Fruit fly (Drosophila melanogaster): ENCODE results near the gene CG10654.

Gene CG10654

DNA sequence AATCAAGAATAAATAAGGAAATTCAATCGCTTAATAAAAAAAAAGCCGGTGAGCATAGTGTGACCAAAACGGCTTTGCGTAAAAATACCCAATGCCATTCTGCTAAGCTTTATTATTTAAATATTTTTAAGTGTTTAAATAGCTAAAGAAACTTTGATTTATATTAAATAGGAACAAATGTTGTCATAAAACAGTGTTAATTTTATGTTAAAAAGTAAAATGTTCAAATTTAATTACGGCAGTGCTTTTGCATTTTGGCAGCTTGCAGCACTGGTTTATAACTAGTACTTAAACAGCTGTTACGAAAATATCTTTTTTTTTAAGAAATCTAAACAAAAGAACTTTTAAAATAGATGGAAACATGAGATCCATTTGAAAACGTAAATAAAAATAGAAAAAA lies 6.4 kb downstream of the CG10654 start, which contains the start of the genes CG10638 and CG10681 (continued):
- TF ChIP-seq Dfd (GFP tag; optimal IDR thresholded peaks at IDR 0.05) (no peak), CG11695 (GFP tag; IDR thresholded peaks at IDR 0.05) (no peak; the same call in 2 of the 3 replicates), CG16779 (GFP tag; IDR thresholded peaks at IDR 0.05) (no peak), schlank (tag; optimal IDR thresholded peaks at IDR 0.05) (no peak), CG7745 (tag; optimal IDR thresholded peaks at IDR 0.05) (no peak), CG13624 (GFP tag; optimal IDR thresholded peaks at IDR 0.05) (peak; percentile 16), gt (GFP tag; IDR thresholded peaks at IDR 0.05) (no peak), MESR4 (GFP tag; optimal IDR thresholded peaks at IDR 0.05) (no peak), Hmr (GFP tag; optimal IDR thresholded peaks at IDR 0.05) (peak; percentile 13), jigr1 (GFP tag; IDR thresholded peaks at IDR 0.05) (no peak), shn (GFP tag; optimal IDR thresholded peaks at IDR 0.05) (no peak), tgo (GFP tag; IDR thresholded peaks at IDR 0.05) (no peak), sna (GFP tag; IDR thresholded peaks at IDR 0.05; ENCODE audit: partially characterized antibody) (peak; percentile 42; the same call in 1 of the 2 replicates), kni (GFP tag; optimal IDR thresholded peaks at IDR 0.05) (no peak), CG13894 (tag; optimal IDR thresholded peaks at IDR 0.05) (peak; percentile 18), Nf-YC (tag; optimal IDR thresholded peaks at IDR 0.05) (peak; percentile 49), nom (GFP tag; optimal IDR thresholded peaks at IDR 0.05) (peak; percentile 30), vfl (GFP tag; optimal IDR thresholded peaks at IDR 0.05) (peak; percentile 5), crp (GFP tag; optimal IDR thresholded peaks at IDR 0.05) (peak; percentile 67 to 91), CG1602 (GFP tag; optimal IDR thresholded peaks at IDR 0.05) (peak; percentile 14), chinmo (GFP tag; IDR thresholded peaks at IDR 0.05; ENCODE audit: partially characterized antibody) (no peak), tx (GFP tag; optimal IDR thresholded peaks at IDR 0.05) (peak; percentile 17), Meics (GFP tag; optimal IDR thresholded peaks at IDR 0.05) (no peak), hb (GFP tag; IDR thresholded peaks at IDR 0.05; ENCODE audit: partially characterized antibody) (no peak), gcm (GFP tag; optimal IDR thresholded peaks at IDR 0.05) (peak; percentile 59), zfh2 (GFP tag; optimal IDR thresholded peaks at IDR 0.05) (peak; percentile 11), Lpt (GFP tag; optimal IDR thresholded peaks at IDR 0.05) (no peak), Mrtf (GFP tag; IDR thresholded peaks at IDR 0.05) (no peak), Optix (GFP tag; IDR thresholded peaks at IDR 0.05) (no peak), CG2202 (tag; optimal IDR thresholded peaks at IDR 0.05) (peak; percentile 26), crol (GFP tag; IDR thresholded peaks at IDR 0.05) (no peak), CG31441 (GFP tag; IDR thresholded peaks at IDR 0.05) (peak; percentile 50), psq (GFP tag; optimal IDR thresholded peaks at IDR 0.05) (no peak), CG14710 (tag; optimal IDR thresholded peaks at IDR 0.05) (peak; percentile 81), pan (optimal IDR thresholded peaks at IDR 0.05) (no peak), pan (GFP tag; optimal IDR thresholded peaks at IDR 0.05 in 1 of 2, IDR thresholded peaks at IDR 0.05 in 1 of 2) (no peak), dysf (GFP tag; IDR thresholded peaks at IDR 0.05) (no peak), fu2 (GFP tag; optimal IDR thresholded peaks at IDR 0.05) (no peak), inv (GFP tag; IDR thresholded peaks at IDR 0.05; ENCODE audit: partially characterized antibody) (no peak), CG18764 (GFP tag; optimal IDR thresholded peaks at IDR 0.05) (peak; percentile 22), Dref (GFP tag; IDR thresholded peaks at IDR 0.05) (no peak), az2 (GFP tag; optimal IDR thresholded peaks at IDR 0.05) (peak; percentile 23), CG9876 (GFP tag; optimal IDR thresholded peaks at IDR 0.05) (no peak), CG2875 (GFP tag; optimal IDR thresholded peaks at IDR 0.05) (no peak), Oaz (GFP tag; IDR thresholded peaks at IDR 0.05) (no peak), disco-r (GFP tag; optimal IDR thresholded peaks at IDR 0.05) (no peak), wor (GFP tag; IDR thresholded peaks at IDR 0.05) (no peak), Side (GFP tag; optimal IDR thresholded peaks at IDR 0.05) (no peak), Doc2 (GFP tag; IDR thresholded peaks at IDR 0.05) (no peak), CG14441 (GFP tag; IDR thresholded peaks at IDR 0.05) (no peak), CG7928 (GFP tag; optimal IDR thresholded peaks at IDR 0.05) (peak; percentile 28), CG15011 (GFP tag; optimal IDR thresholded peaks at IDR 0.05) (no peak)
